Fruit fly (Drosophila melanogaster): ENCODE measurements around the gene Cyp313a1.

DNA sequence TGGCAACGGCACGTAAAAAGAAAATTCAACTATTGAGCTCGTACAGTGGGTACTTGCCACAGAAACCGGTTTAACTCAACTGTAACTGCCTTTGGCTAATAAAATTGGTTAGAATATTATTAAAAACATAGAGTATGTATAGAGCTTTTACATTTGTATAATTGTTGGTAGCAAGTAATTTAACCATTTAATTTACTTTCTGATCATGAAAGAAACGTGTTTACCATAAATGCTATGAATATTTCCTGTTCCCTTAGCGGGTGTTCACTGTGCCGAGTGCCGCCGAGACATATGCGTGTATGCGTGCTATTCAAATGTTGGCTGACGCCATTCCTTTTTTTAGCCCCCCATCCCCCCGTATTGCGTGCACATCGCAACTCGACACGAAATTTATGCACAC is 27.9 kb downstream of the Cyp313a1 start:
- TF ChIP-seq CTCF (optimal IDR thresholded peaks at IDR 0.05) (no peak), CG8478 (optimal IDR thresholded peaks at IDR 0.05) (no peak)

Measured in S2 (cell line).